Worm (Caenorhabditis elegans): ENCODE measurements around the gene ztf-27.
A peak's percentile ranks its signal among the peaks of the same experiment; 100 is the strongest.

ztf-27 gene

ce11 chrII:10373536-10374169 lies 11.5 kb upstream of the ztf-27 start:
- TF ChIP-seq ztf-11 (tag; optimal IDR thresholded peaks at IDR 0.05) (no peak), hmg-1.1 (GFP tag; IDR thresholded peaks at IDR 0.05) (no peak), duxl-1 (tag; optimal IDR thresholded peaks at IDR 0.05; ENCODE audit: poor library complexity) (no peak), skn-1 (tag; optimal IDR thresholded peaks at IDR 0.05) (no peak), arid-1 (GFP tag; conservative IDR thresholded peaks at IDR 0.05) (no peak), mep-1 (tag; optimal IDR thresholded peaks at IDR 0.05) (peak; percentile 30), madf-5 (GFP tag; IDR thresholded peaks at IDR 0.05) (no peak), gei-8 (GFP tag; optimal IDR thresholded peaks at IDR 0.05) (no peak), aha-1 (tag) (peak; percentile 79), spr-1 (tag; optimal IDR thresholded peaks at IDR 0.05) (no peak), ZK546.5 (tag; optimal IDR thresholded peaks at IDR 0.05) (no peak), lin-15B (tag; optimal IDR thresholded peaks at IDR 0.05) (no peak), pqm-1 (tag; optimal IDR thresholded peaks at IDR 0.05) (no peak), nhr-77 (tag; optimal IDR thresholded peaks at IDR 0.05) (no peak), unc-130 (GFP tag; optimal IDR thresholded peaks at IDR 0.05) (no peak), rbr-2 (tag; optimal IDR thresholded peaks at IDR 0.05) (peak; percentile 7)

DNA sequence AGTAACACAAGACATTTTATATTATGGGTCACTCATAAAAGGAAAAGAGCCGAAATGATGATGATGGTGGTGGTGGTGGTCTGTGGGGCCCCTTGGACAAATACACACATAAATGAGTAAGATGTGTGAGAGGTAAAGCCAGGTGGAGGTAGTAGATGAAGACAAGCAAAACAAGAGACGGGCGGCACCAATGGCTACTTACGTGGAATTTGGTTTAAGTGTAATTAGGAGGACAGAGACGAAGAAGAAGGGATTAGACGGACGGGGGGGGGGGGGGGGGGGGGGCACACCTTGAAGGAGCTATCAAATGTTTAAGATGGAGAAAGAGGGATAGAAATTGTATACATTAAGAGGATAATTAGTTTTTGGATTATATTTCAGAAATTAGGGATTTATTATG lies 10.4 kb upstream of the ztf-27 start:
- TF ChIP-seq nhr-6 (tag; optimal IDR thresholded peaks at IDR 0.05) (peak; percentile 10), zip-11 (GFP tag; IDR thresholded peaks at IDR 0.05) (no peak)

ce11 chrII:10377901-10378300 lies 7.2 kb upstream of the ztf-27 start:
- TF ChIP-seq ZK337.2 (GFP tag; IDR thresholded peaks at IDR 0.05) (no peak), nhr-25 (tag; optimal IDR thresholded peaks at IDR 0.05; ENCODE audit: borderline replicate concordance, insufficient read depth) (peak; percentile 14), cey-2 (tag; optimal IDR thresholded peaks at IDR 0.05; ENCODE audit: borderline replicate concordance, insufficient read depth) (no peak), aha-1 (tag) (no peak), rbr-2 (tag; optimal IDR thresholded peaks at IDR 0.05) (no peak), Y48G9A.11 (GFP tag; IDR thresholded peaks at IDR 0.05) (no peak)

- TF ChIP-seq ceh-82 (tag; optimal IDR thresholded peaks at IDR 0.05) (no peak), rbr-2 (tag; optimal IDR thresholded peaks at IDR 0.05) (peak; percentile 6), ceh-44 (GFP tag; IDR thresholded peaks at IDR 0.05) (no peak), hmg-1.1 (GFP tag; IDR thresholded peaks at IDR 0.05) (peak; percentile 58), dve-1 (tag; optimal IDR thresholded peaks at IDR 0.05; ENCODE audit: insufficient read depth) (no peak), jun-1 (tag; optimal IDR thresholded peaks at IDR 0.05) (no peak), fkh-10 (GFP tag; optimal IDR thresholded peaks at IDR 0.05) (no peak), saeg-2 (GFP tag; IDR thresholded peaks at IDR 0.05) (no peak), zag-1 (tag; optimal IDR thresholded peaks at IDR 0.05) (no peak), nhr-28 (tag; optimal IDR thresholded peaks at IDR 0.05) (no peak), D1046.2 (GFP tag; IDR thresholded peaks at IDR 0.05) (no peak), daf-8 (GFP tag; IDR thresholded peaks at IDR 0.05) (no peak), set-16 (GFP tag; IDR thresholded peaks at IDR 0.05) (peak; percentile 65; the same call in 1 of the 2 replicates), ceh-20 (GFP tag; IDR thresholded peaks at IDR 0.05) (no peak), aha-1 (tag) (no peak), nhr-77 (tag; optimal IDR thresholded peaks at IDR 0.05) (no peak), dmd-6 (GFP tag; IDR thresholded peaks at IDR 0.05) (no peak), vab-7 (GFP tag; IDR thresholded peaks at IDR 0.05) (no peak), attf-4 (tag; optimal IDR thresholded peaks at IDR 0.05) (no peak), hif-1 (tag; optimal IDR thresholded peaks at IDR 0.05) (no peak), lin-39 (tag; optimal IDR thresholded peaks at IDR 0.05) (no peak)
These were observed 5.6 kb upstream of the ztf-27 start for ce11 chrII:10379546-10379945.

Data from whole organism, L4 larva.